Fruit fly (Drosophila melanogaster): ENCODE measurements around the gene CG31296.
A peak's percentile ranks its signal among the peaks of the same experiment; 100 is the strongest.

Gene CG31296

DNA sequence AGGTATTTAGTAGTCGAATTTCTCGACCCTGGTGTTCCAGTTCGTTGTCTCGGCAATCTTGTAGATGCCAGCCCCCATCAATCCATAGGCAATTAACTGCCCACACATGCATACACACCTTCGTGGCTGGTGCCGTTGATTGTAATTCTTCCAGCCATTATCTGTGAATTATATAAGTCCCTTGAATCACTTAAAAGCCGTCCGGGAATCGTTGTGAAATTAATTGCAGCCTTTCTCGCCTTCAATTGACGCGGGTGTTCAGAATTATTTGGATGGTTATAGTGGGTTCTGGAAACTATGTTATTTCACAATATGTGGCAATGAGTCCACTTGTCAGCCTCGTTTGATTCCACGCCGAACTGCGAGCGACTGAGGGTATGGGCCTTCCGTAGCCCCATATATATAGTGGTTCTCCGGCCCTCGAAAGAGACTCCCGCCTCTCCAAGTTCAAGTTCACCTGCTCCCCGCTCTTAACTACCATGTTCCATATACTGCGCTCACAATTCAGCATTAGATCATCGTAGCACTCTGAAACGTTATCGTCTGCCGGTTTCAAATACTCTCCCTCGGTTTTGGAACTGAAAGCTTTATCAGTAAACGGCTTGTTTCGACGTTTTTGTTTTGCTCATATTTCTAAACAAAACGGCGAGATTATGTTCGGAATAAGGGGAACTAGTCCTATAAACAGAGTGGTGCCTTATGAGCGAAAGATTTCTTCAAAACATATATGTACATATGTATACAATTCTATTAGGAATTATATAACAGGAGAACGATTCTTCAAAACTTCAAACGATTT, 5.8 kb upstream of the CG31296 start, which contains the start of gene AOX1:
TSS of gene AOX1 (minus strand) at position 375 of the 799 bp plus-strand sequence.
- TF ChIP-seq CG8478 (optimal IDR thresholded peaks at IDR 0.05) (no peak), CTCF (optimal IDR thresholded peaks at IDR 0.05) (no peak)

dm6 chr3R:15517113-15517512, 14.2 kb downstream of the CG31296 start:
- TF ChIP-seq CTCF (optimal IDR thresholded peaks at IDR 0.05) (no peak), CG8478 (optimal IDR thresholded peaks at IDR 0.05) (no peak)

DNA sequence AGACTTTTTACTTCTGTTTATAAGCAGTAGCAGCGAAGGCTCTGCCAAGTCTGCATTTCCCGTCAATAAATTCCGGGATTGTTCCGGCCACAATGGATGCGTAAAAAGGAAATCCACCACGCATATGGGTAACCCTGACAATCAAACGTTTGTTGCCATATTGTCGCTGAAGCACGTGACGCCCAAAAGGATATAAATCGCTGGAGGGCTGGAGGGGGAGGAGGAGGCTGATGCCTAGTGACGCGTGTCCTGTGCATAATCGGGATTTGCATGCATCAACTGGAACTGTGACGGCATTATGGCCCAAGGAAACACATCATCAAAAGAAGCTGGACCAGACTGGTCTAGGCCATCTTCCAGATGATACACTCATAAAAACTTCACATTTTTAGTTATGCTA, 18.1 kb downstream of the CG31296 start:
- TF ChIP-seq CTCF (optimal IDR thresholded peaks at IDR 0.05) = no peak

dm6 chr3R:15512249-15512648, 19.0 kb downstream of the CG31296 start:
- TF ChIP-seq CG8478 (optimal IDR thresholded peaks at IDR 0.05) (no peak), CTCF (optimal IDR thresholded peaks at IDR 0.05) (no peak)

DNA sequence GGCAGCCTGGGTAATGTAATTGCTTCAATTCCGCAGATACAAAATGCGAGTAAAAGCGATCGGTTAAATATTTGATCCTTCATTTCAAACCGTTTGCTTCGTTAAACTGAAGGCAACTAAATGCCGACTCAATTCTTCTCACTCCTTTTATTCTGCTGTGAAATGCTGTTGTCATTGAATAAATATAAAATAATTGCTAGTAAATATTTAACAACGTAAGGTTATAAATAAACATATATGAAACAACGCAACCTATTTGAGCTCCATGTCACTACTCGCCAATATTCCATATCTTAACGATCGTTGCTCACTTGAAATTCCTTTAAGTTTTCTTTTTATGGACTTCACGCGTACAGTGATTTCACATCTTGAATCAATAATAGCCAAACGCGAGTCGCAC, 21.5 kb downstream of the CG31296 start, which contains the start of gene CG44013:
TSS of gene CG44013 (minus strand) at position 101 of the 400 bp plus-strand sequence.
- no peak for TF ChIP-seq CTCF (optimal IDR thresholded peaks at IDR 0.05)
- TF ChIP-seq CG8478 (optimal IDR thresholded peaks at IDR 0.05) = no peak

DNA sequence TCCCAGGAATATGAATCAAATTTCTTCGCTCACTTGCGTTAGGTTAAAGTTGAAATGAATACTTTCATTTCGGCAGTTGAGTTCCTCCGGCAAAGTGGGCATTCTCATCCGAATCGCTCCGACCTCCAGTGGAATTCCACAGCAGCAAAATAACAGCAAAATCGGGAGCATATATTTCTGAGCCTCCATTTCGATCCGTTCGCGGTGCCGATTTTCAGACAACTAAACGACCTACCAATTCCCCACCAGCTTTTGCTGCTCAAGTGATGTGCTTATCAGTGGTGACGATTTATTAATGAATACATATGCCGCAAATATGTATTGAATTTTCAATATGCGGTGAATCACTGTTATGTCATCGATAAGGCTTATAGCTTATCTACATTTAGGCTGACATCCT, 22.6 kb downstream of the CG31296 start, which contains the start of gene CG44014:
TSS of gene CG44014 (minus strand) at position 256 of the 400 bp plus-strand sequence.
- TF ChIP-seq CG8478 (optimal IDR thresholded peaks at IDR 0.05) = no peak
- TF ChIP-seq CTCF (optimal IDR thresholded peaks at IDR 0.05) = no peak

DNA sequence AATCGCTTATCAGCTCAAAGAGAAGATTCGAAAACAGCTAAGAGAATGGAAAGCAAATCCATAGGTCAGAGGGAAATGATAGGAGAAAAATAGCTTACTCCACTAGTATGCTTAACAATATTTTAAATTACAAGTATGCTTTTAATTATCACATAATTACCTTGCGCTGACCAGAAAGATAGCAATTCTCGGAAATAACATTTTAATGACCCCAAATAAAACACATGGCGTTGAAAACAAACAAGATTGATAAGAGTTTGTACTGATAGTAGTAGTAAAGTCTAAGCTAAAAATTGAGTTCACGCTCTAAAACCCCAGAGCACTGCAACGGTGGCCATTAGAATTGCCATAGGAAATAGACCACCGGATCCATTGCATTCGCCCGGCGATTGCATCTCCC, 23.5 kb downstream of the CG31296 start:
- TF ChIP-seq CG8478 (optimal IDR thresholded peaks at IDR 0.05) (no peak), CTCF (optimal IDR thresholded peaks at IDR 0.05) (no peak)

dm6 chr3R:15494302-15494701, 37.0 kb downstream of the CG31296 start, which contains the start of gene maca:
maca (plus strand) TSS chr3R:15494602.
- TF ChIP-seq CTCF (optimal IDR thresholded peaks at IDR 0.05) = no peak
- TF ChIP-seq CG8478 (optimal IDR thresholded peaks at IDR 0.05) = no peak

DNA sequence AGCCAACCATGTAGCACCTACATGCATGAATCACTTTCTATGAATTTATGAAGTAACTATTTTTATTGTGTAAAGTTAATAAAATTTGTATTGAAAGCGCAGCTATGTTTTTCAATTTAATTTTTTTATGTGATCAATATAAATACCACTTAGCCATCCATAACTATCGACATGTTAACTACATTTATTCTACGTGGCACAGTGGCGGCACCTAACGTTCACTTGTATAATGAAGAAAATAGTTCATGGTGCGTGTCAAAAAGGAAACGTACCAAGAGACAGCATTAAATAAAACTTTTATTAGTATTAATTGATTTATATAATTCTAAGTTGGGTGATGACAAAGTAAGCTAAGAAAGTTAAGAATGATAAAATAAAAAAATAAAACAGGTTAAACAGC, 38.1 kb downstream of the CG31296 start:
- TF ChIP-seq CTCF (optimal IDR thresholded peaks at IDR 0.05) (peak; percentile 67 to 88), CG8478 (optimal IDR thresholded peaks at IDR 0.05) (no peak)

- no peak for TF ChIP-seq CG8478 (optimal IDR thresholded peaks at IDR 0.05)
- TF ChIP-seq CTCF (optimal IDR thresholded peaks at IDR 0.05) = peak; percentile 50 to 52
Measured at dm6 chr3R:15485866-15486265, 45.4 kb downstream of the CG31296 start, which contains the start of gene obe. obe (plus strand) TSS chr3R:15486050.

dm6 chr3R:15485296-15485695, 46.0 kb downstream of the CG31296 start, which contains the start of gene Trissin:
Trissin (minus strand) TSS chr3R:15485396.
- TF ChIP-seq CTCF (optimal IDR thresholded peaks at IDR 0.05) (no peak), CG8478 (optimal IDR thresholded peaks at IDR 0.05) (no peak)

- TF ChIP-seq CG8478 (optimal IDR thresholded peaks at IDR 0.05) (no peak), CTCF (optimal IDR thresholded peaks at IDR 0.05) (no peak)
Measured at dm6 chr3R:15482858-15483257, 48.4 kb downstream of the CG31296 start, which contains the start of gene Rh6. Rh6 (plus strand) TSS chr3R:15483158.

dm6 chr3R:15481606-15482005, 49.7 kb downstream of the CG31296 start, which contains the start of gene B9d1:
B9d1 (plus strand) TSS chr3R:15481906.
- TF ChIP-seq CG8478 (optimal IDR thresholded peaks at IDR 0.05) (no peak), CTCF (optimal IDR thresholded peaks at IDR 0.05) (no peak)
